Fruit fly (Drosophila melanogaster): ENCODE measurements around the gene hoe2.

The hoe2 gene

dm6 chr2L:4976988-4977551 is 40.8 kb upstream of the hoe2 start, which contains the start of the genes Gmd and CG3792 (continued):
- TF ChIP-seq nom (GFP tag; optimal IDR thresholded peaks at IDR 0.05) (peak; percentile 91), dan (GFP tag; IDR thresholded peaks at IDR 0.05) (peak; percentile 85), gsb-n (tag; optimal IDR thresholded peaks at IDR 0.05) (peak; percentile 93), psq (GFP tag; optimal IDR thresholded peaks at IDR 0.05) (peak; percentile 69), zfh1 (GFP tag; IDR thresholded peaks at IDR 0.05) (peak; percentile 96), E2f2 (GFP tag; IDR thresholded peaks at IDR 0.05) (peak; percentile 81), chif (GFP tag; optimal IDR thresholded peaks at IDR 0.05) (peak; percentile 85 to 96), CG2678 (tag; optimal IDR thresholded peaks at IDR 0.05) (peak; percentile 97), Usf (GFP tag; optimal IDR thresholded peaks at IDR 0.05) (peak; percentile 87), lbe (GFP tag; optimal IDR thresholded peaks at IDR 0.05) (peak; percentile 91), HLHmδ (GFP tag; optimal IDR thresholded peaks at IDR 0.05) (no peak), CG30431 (GFP tag; optimal IDR thresholded peaks at IDR 0.05) (peak; percentile 90), ara (GFP tag; IDR thresholded peaks at IDR 0.05) (peak; percentile 94), CG5245 (GFP tag; optimal IDR thresholded peaks at IDR 0.05) (peak; percentile 93), rib (GFP tag; IDR thresholded peaks at IDR 0.05) (peak; percentile 96), lab (GFP tag; optimal IDR thresholded peaks at IDR 0.05) (peak; percentile 97), HLH4C (GFP tag; IDR thresholded peaks at IDR 0.05; ENCODE audit: partially characterized antibody) (peak; percentile 84), toy (GFP tag; IDR thresholded peaks at IDR 0.05) (peak; percentile 90), caup (GFP tag; optimal IDR thresholded peaks at IDR 0.05; ENCODE audit: severe bottlenecking) (peak; percentile 90), Lpt (GFP tag; optimal IDR thresholded peaks at IDR 0.05) (no peak), CG15479 (GFP tag; optimal IDR thresholded peaks at IDR 0.05) (peak; percentile 74), CG2120 (GFP tag; optimal IDR thresholded peaks at IDR 0.05) (peak; percentile 97), tx (GFP tag; optimal IDR thresholded peaks at IDR 0.05) (peak; percentile 94), pb (GFP tag; optimal IDR thresholded peaks at IDR 0.05) (peak; percentile 86), CG9817 (tag; optimal IDR thresholded peaks at IDR 0.05) (peak; percentile 92), Optix (GFP tag; IDR thresholded peaks at IDR 0.05) (peak; percentile 81), CG31365 (tag; optimal IDR thresholded peaks at IDR 0.05) (peak; percentile 63), CG7928 (GFP tag; optimal IDR thresholded peaks at IDR 0.05) (peak; percentile 72), fu2 (GFP tag; optimal IDR thresholded peaks at IDR 0.05) (peak; percentile 88), Fer1 (GFP tag; optimal IDR thresholded peaks at IDR 0.05) (peak; percentile 96), CG33557 (GFP tag; optimal IDR thresholded peaks at IDR 0.05) (peak; percentile 82), stwl (tag; optimal IDR thresholded peaks at IDR 0.05) (peak; percentile 96), h (optimal IDR thresholded peaks at IDR 0.05) (no peak), Dfd (GFP tag; optimal IDR thresholded peaks at IDR 0.05) (no peak), CG17328 (GFP tag; IDR thresholded peaks at IDR 0.05) (peak; percentile 97), CG10209 (GFP tag; optimal IDR thresholded peaks at IDR 0.05) (peak; percentile 94), cas (GFP tag; IDR thresholded peaks at IDR 0.05) (peak; percentile 92), br (optimal IDR thresholded peaks at IDR 0.05) (no peak), CG12744 (GFP tag; optimal IDR thresholded peaks at IDR 0.05) (peak; percentile 96), gce (GFP tag; IDR thresholded peaks at IDR 0.05) (peak; percentile 85; the same call in 2 of the 3 replicates), CG11560 (tag; IDR thresholded peaks at IDR 0.05) (peak; percentile 92), hb (GFP tag; IDR thresholded peaks at IDR 0.05; ENCODE audit: partially characterized antibody) (peak; percentile 88), al (GFP tag; IDR thresholded peaks at IDR 0.05) (peak; percentile 96), gsb (GFP tag; IDR thresholded peaks at IDR 0.05) (peak; percentile 91), CG10321 (GFP tag; IDR thresholded peaks at IDR 0.05) (peak; percentile 81), Xbp1 (GFP tag; optimal IDR thresholded peaks at IDR 0.05) (peak; percentile 97), CG4404 (GFP tag; IDR thresholded peaks at IDR 0.05) (peak; percentile 96), CG32772 (GFP tag; IDR thresholded peaks at IDR 0.05) (peak; percentile 97), ken (GFP tag; IDR thresholded peaks at IDR 0.05) (peak; percentile 95), Dip3 (GFP tag; optimal IDR thresholded peaks at IDR 0.05) (peak; percentile 92), CG3065 (GFP tag; optimal IDR thresholded peaks at IDR 0.05) (peak; percentile 79)

All from whole organism, embryonic.